Worm (Caenorhabditis elegans): ENCODE measurements around the gene plpp-1.1.

The plpp-1.1 gene

DNA sequence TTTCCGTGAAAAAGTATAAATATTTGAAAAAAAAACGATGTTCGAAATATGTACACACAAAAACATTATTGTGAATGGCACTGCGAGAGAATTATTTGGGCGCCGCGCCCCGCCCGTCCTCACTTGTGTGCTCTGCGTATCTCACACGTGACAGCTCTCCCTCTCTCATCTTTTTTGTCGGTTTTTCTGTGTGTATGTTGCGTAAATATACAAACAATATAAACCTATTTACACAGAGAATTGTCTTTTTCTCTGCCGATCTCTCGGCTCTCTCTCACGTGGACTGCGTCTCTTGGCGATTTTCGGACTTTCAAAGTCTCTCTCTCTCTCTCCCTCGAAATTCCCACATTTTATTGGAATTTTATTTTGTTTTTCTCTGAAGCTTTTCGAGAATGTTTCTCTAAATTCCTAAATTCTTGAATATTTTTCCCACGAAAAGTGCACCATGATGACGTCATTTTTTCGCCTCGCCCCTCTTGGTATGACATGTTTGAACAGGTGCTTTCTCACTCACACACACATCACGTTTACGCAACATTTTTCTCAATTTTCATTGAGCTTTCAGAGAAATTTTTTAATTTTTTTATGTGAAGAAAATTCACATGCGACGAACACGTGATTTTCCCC, 31.0 kb upstream of the plpp-1.1 start:
- TF ChIP-seq Y75B8A.6 (GFP tag; IDR thresholded peaks at IDR 0.05) (no peak), tag-97 (GFP tag; IDR thresholded peaks at IDR 0.05) (no peak), madf-5 (GFP tag; IDR thresholded peaks at IDR 0.05) (no peak), lin-38 (GFP tag; IDR thresholded peaks at IDR 0.05) (peak; percentile 39), dmd-9 (GFP tag; IDR thresholded peaks at IDR 0.05) (no peak), F44E2.7 (GFP tag; IDR thresholded peaks at IDR 0.05) (no peak), unc-130 (GFP tag; optimal IDR thresholded peaks at IDR 0.05) (no peak), attf-4 (tag; optimal IDR thresholded peaks at IDR 0.05) (no peak), lsy-2 (tag; optimal IDR thresholded peaks at IDR 0.05) (peak; percentile 56 to 81), F26F4.8 (GFP tag; conservative IDR thresholded peaks at IDR 0.05) (no peak), nhr-25 (tag; optimal IDR thresholded peaks at IDR 0.05; ENCODE audit: borderline replicate concordance, insufficient read depth) (no peak), dve-1 (tag; optimal IDR thresholded peaks at IDR 0.05; ENCODE audit: insufficient read depth) (peak; percentile 91), sdz-12 (GFP tag; optimal IDR thresholded peaks at IDR 0.05) (no peak), mdt-29 (GFP tag; IDR thresholded peaks at IDR 0.05) (0 out of 2 replicates have a peak, but pooled peaks have one; percentile 17), dpl-1 (GFP tag; optimal IDR thresholded peaks at IDR 0.05) (peak; percentile 9), lin-1 (GFP tag; IDR thresholded peaks at IDR 0.05) (0 out of 2 replicates have a peak, but pooled peaks have one; percentile 13), spr-3 (GFP tag; optimal IDR thresholded peaks at IDR 0.05) (no peak), zfp-2 (tag; optimal IDR thresholded peaks at IDR 0.05) (no peak), mep-1 (tag; optimal IDR thresholded peaks at IDR 0.05) (peak; percentile 78), F10B5.3 (tag; optimal IDR thresholded peaks at IDR 0.05) (no peak), Y5F2A.4 (GFP tag; optimal IDR thresholded peaks at IDR 0.05) (no peak), php-3 (GFP tag; IDR thresholded peaks at IDR 0.05) (peak; percentile 69), D1046.2 (GFP tag; IDR thresholded peaks at IDR 0.05) (0 out of 2 replicates have a peak, but pooled peaks have one; percentile 17), zip-11 (GFP tag; IDR thresholded peaks at IDR 0.05) (no peak), lin-29 (GFP tag; IDR thresholded peaks at IDR 0.05) (0 out of 2 replicates have a peak, but pooled peaks have one; percentile 29), ceh-20 (GFP tag; IDR thresholded peaks at IDR 0.05) (peak; percentile 64; the same call in 1 of the 2 replicates), ZK337.2 (GFP tag; IDR thresholded peaks at IDR 0.05) (no peak), hlh-11 (tag; optimal IDR thresholded peaks at IDR 0.05) (peak; percentile 92), Y48G9A.11 (GFP tag; IDR thresholded peaks at IDR 0.05) (no peak), hlh-30 (tag; optimal IDR thresholded peaks at IDR 0.05; ENCODE audit: insufficient read depth) (peak; percentile 95), nhr-48 (tag; optimal IDR thresholded peaks at IDR 0.05) (peak; percentile 53), ztf-7 (tag; optimal IDR thresholded peaks at IDR 0.05) (peak; percentile 6), dmd-8 (GFP tag; IDR thresholded peaks at IDR 0.05) (no peak), vab-7 (GFP tag; IDR thresholded peaks at IDR 0.05) (0 out of 2 replicates have a peak, but pooled peaks have one; percentile 29), egl-43 (GFP tag; IDR thresholded peaks at IDR 0.05) (peak; percentile 35; the same call in 1 of the 2 replicates), nhr-10 (tag; optimal IDR thresholded peaks at IDR 0.05) (peak; percentile 47), hmg-1.1 (GFP tag; IDR thresholded peaks at IDR 0.05) (peak; percentile 69), unc-62 (GFP tag; optimal IDR thresholded peaks at IDR 0.05 in 1 of 2) (no peak), unc-62 (tag; optimal IDR thresholded peaks at IDR 0.05) (no peak), daf-19 (GFP tag; conservative IDR thresholded peaks at IDR 0.05) (no peak), nhr-11 (tag; optimal IDR thresholded peaks at IDR 0.05) (peak; percentile 68), ZK546.5 (tag; optimal IDR thresholded peaks at IDR 0.05) (no peak), zag-1 (tag; optimal IDR thresholded peaks at IDR 0.05) (no peak), T26A8.4 (GFP tag; IDR thresholded peaks at IDR 0.05) (peak; percentile 19; the same call in 1 of the 2 replicates), rbr-2 (tag; optimal IDR thresholded peaks at IDR 0.05) (peak; percentile 74), fkh-10 (GFP tag; optimal IDR thresholded peaks at IDR 0.05) (no peak), lir-3 (tag; optimal IDR thresholded peaks at IDR 0.05) (no peak), nhr-77 (tag; optimal IDR thresholded peaks at IDR 0.05) (peak; percentile 38), ctbp-1 (GFP tag; IDR thresholded peaks at IDR 0.05) (peak; percentile 66; the same call in 1 of the 2 replicates), egl-27 (tag; optimal IDR thresholded peaks at IDR 0.05) (no peak)
